Worm (Caenorhabditis elegans) whole organism, L4 larva: ENCODE measurements around the gene lst-6.

Experiments used
- F10B5.3 ChIP-seq: sonication (generic microtip); optimal IDR thresholded peaks from 2 replicates; lab custom pipeline; 2016; ENCODE audit warnings: mild to moderate bottlenecking, missing genetic modification characterization, missing compliant biosample characterization
- F26F4.8 ChIP-seq: fragments of 200-800 bp; sonication (Bioruptor generic); conservative IDR thresholded peaks from 2 replicates; pipeline ENCODE4 v1.3.6; 2022; ENCODE audit warnings: missing genetic modification characterization, missing compliant biosample characterization
- F44E2.7 ChIP-seq: fragments of 200-800 bp; sonication (Bioruptor generic); IDR thresholded peaks from 2 replicates; pipeline ENCODE4 v2.1.2; 2022; ENCODE audit warnings: missing genetic modification characterization, missing compliant biosample characterization
- R02D3.7 ChIP-seq: fragments of 150-350 bp; sonication (generic microtip); optimal IDR thresholded peaks from 3 replicates; lab custom pipeline; 2014; ENCODE audit warnings: missing biosample characterization, missing genetic modification characterization
- T26A8.4 ChIP-seq: fragments of 200-800 bp; sonication (Bioruptor generic); IDR thresholded peaks from 2 replicates; pipeline ENCODE4 v1.3.6; 2022; ENCODE audit warnings: missing genetic modification characterization, missing compliant biosample characterization
- Y5F2A.4 ChIP-seq: fragments of 200-800 bp; sonication (Bioruptor generic); optimal IDR thresholded peaks from 2 replicates; lab custom pipeline; 2018; ENCODE audit warnings: mild to moderate bottlenecking, missing genetic modification characterization, missing compliant biosample characterization
- Y75B8A.6 ChIP-seq: fragments of 200-800 bp; sonication (Bioruptor generic); IDR thresholded peaks from 2 replicates; pipeline ENCODE4 v1.3.6; 2022; ENCODE audit warnings: missing genetic modification reagents, missing genetic modification characterization, missing compliant biosample characterization
- aha-1 ChIP-seq: fragments of 150-350 bp; peaks from one replicate; lab custom pipeline; 2014; ENCODE audit warnings: missing biosample characterization, missing genetic modification characterization
- arid-1 ChIP-seq: fragments of 200-800 bp; sonication (Bioruptor generic); conservative IDR thresholded peaks from 2 replicates; pipeline ENCODE4 v1.3.6; 2022; ENCODE audit warnings: missing genetic modification reagents, missing genetic modification characterization, missing compliant biosample characterization
- ces-1 ChIP-seq: fragments of 150-350 bp; sonication (generic microtip); optimal IDR thresholded peaks from 4 replicates; lab custom pipeline; 2014; ENCODE audit warnings: missing biosample characterization, missing genetic modification reagents, missing genetic modification characterization
- cey-2 ChIP-seq: sonication (generic microtip); optimal IDR thresholded peaks from 3 replicates; lab custom pipeline; 2017; ENCODE audit warnings: missing genetic modification characterization, mild to moderate bottlenecking, missing compliant biosample characterization, antibody characterized with exemption, borderline replicate concordance; ENCODE audit not compliant: insufficient read depth
- daf-12 ChIP-seq: fragments of 150-350 bp; optimal IDR thresholded peaks from 2 replicates; lab custom pipeline; 2014; ENCODE audit warnings: missing biosample characterization, missing genetic modification reagents, missing genetic modification characterization
- daf-19 ChIP-seq: fragments of 200-800 bp; sonication (Bioruptor generic); conservative IDR thresholded peaks from 2 replicates; pipeline ENCODE4 v1.3.6; 2022; ENCODE audit warnings: missing genetic modification characterization, missing compliant biosample characterization
- dmd-6 ChIP-seq: fragments of 200-800 bp; sonication (Bioruptor generic); IDR thresholded peaks from 2 replicates; pipeline ENCODE4 v1.3.6; 2022; ENCODE audit warnings: missing genetic modification reagents, missing genetic modification characterization, missing compliant biosample characterization
- dmd-8 ChIP-seq: fragments of 200-800 bp; sonication (Bioruptor generic); IDR thresholded peaks from 2 replicates; pipeline ENCODE4 v1.3.6; 2022; ENCODE audit warnings: missing genetic modification characterization, missing compliant biosample characterization
- dmd-9 ChIP-seq: fragments of 200-800 bp; sonication (Bioruptor generic); IDR thresholded peaks from 2 replicates; pipeline ENCODE4 v1.3.6; 2022; ENCODE audit warnings: missing genetic modification reagents, missing genetic modification characterization, missing compliant biosample characterization
- dpl-1 ChIP-seq: fragments of 150-350 bp; optimal IDR thresholded peaks from 2 replicates; lab custom pipeline; 2014; ENCODE audit warnings: missing biosample characterization, missing genetic modification reagents, missing genetic modification characterization
- egl-43 ChIP-seq: fragments of 200-800 bp; sonication (Bioruptor generic); IDR thresholded peaks from 2 replicates; pipeline ENCODE4 v1.3.6; 2022; ENCODE audit warnings: missing genetic modification reagents, missing genetic modification characterization, missing compliant biosample characterization
- fkh-10 ChIP-seq: fragments of 150-350 bp; optimal IDR thresholded peaks from 2 replicates; lab custom pipeline; 2014; ENCODE audit warnings: missing biosample characterization, missing genetic modification reagents, missing genetic modification characterization
- fos-1 ChIP-seq: fragments of 150-350 bp; optimal IDR thresholded peaks from 2 replicates; lab custom pipeline; 2014; ENCODE audit warnings: missing biosample characterization, missing genetic modification characterization
- gei-8 ChIP-seq: fragments of 200-800 bp; sonication (Bioruptor generic); optimal IDR thresholded peaks from 2 replicates; lab custom pipeline; 2018; ENCODE audit warnings: mild to moderate bottlenecking, missing genetic modification characterization, missing compliant biosample characterization
- hif-1 ChIP-seq, 2 experiments: sonication (generic microtip); optimal IDR thresholded peaks; 2 replicates each; lab custom pipeline; 2016 to 2017; ENCODE audit warnings: missing compliant biosample characterization in 2 of 2, missing genetic modification characterization in 2 of 2, missing genetic modification reagents in 2 of 2, missing genotype in 2 of 2, mild to moderate bottlenecking in 1 of 2
- hlh-30 ChIP-seq: sonication (generic microtip); optimal IDR thresholded peaks from 2 replicates; lab custom pipeline; 2017; ENCODE audit warnings: antibody characterized with exemption, mild to moderate bottlenecking, missing genetic modification characterization, missing compliant biosample characterization; ENCODE audit not compliant: insufficient read depth
- hmg-1.1 ChIP-seq: fragments of 200-800 bp; sonication (Bioruptor generic); IDR thresholded peaks from 2 replicates; pipeline ENCODE4 v1.3.6; 2022; ENCODE audit warnings: missing genetic modification reagents, missing genetic modification characterization, missing compliant biosample characterization
- jun-1 ChIP-seq: fragments of 150-350 bp; optimal IDR thresholded peaks from 2 replicates; lab custom pipeline; 2014; ENCODE audit warnings: missing biosample characterization, missing genetic modification reagents, missing genetic modification characterization
- lin-29 ChIP-seq: fragments of 200-800 bp; sonication (Bioruptor generic); IDR thresholded peaks from 2 replicates; pipeline ENCODE4 v1.3.6; 2022; ENCODE audit warnings: missing genetic modification reagents, missing genetic modification characterization, missing compliant biosample characterization
- madf-9 ChIP-seq: fragments of 200-800 bp; sonication (Bioruptor generic); conservative IDR thresholded peaks from 2 replicates; pipeline ENCODE4 v1.3.6; 2022; ENCODE audit warnings: missing genetic modification reagents, missing genetic modification characterization, missing compliant biosample characterization
- mep-1 ChIP-seq: fragments of 150-350 bp; sonication (generic microtip); optimal IDR thresholded peaks from 3 replicates; lab custom pipeline; 2014; ENCODE audit warnings: missing biosample characterization, missing genetic modification characterization
- mes-2 ChIP-seq: sonication (generic microtip); optimal IDR thresholded peaks from 2 replicates; lab custom pipeline; 2016; ENCODE audit warnings: missing genotype, mild to moderate bottlenecking, missing genetic modification characterization, missing compliant biosample characterization; ENCODE audit not compliant: poor library complexity, severe bottlenecking
- mxl-2 ChIP-seq: fragments of 200-800 bp; sonication (Bioruptor generic); conservative IDR thresholded peaks from 2 replicates; pipeline ENCODE4 v1.3.6; 2022; ENCODE audit warnings: missing genetic modification reagents, missing genetic modification characterization, missing compliant biosample characterization
- mxl-3 ChIP-seq: fragments of 200-800 bp; sonication (Bioruptor generic); optimal IDR thresholded peaks from 2 replicates; lab custom pipeline; 2018; ENCODE audit warnings: mild to moderate bottlenecking, missing genetic modification characterization, missing compliant biosample characterization
- nhr-41 ChIP-seq: fragments of 200-800 bp; sonication (Bioruptor generic); IDR thresholded peaks from 2 replicates; pipeline ENCODE4 v1.3.6; 2022; ENCODE audit warnings: missing genetic modification reagents, missing genetic modification characterization, missing compliant biosample characterization
- nhr-48 ChIP-seq: sonication (generic microtip); optimal IDR thresholded peaks from 2 replicates; lab custom pipeline; 2016; ENCODE audit warnings: mild to moderate bottlenecking, missing genetic modification characterization, missing compliant biosample characterization
- nhr-6 ChIP-seq: fragments of 150-350 bp; optimal IDR thresholded peaks from 2 replicates; lab custom pipeline; 2014; ENCODE audit warnings: missing biosample characterization, missing genetic modification characterization
- nhr-76 ChIP-seq: fragments of 150-350 bp; optimal IDR thresholded peaks from 2 replicates; lab custom pipeline; 2014; ENCODE audit warnings: missing biosample characterization, missing genetic modification characterization
- nhr-77 ChIP-seq: fragments of 150-350 bp; optimal IDR thresholded peaks from 2 replicates; lab custom pipeline; 2014; ENCODE audit warnings: missing biosample characterization, missing genetic modification characterization
- php-3 ChIP-seq: fragments of 200-800 bp; sonication (Bioruptor generic); IDR thresholded peaks from 2 replicates; pipeline ENCODE4 v1.3.6; 2022; ENCODE audit warnings: missing genetic modification reagents, missing genetic modification characterization, missing compliant biosample characterization
- pqm-1 ChIP-seq: sonication (generic microtip); optimal IDR thresholded peaks from 2 replicates; lab custom pipeline; 2017; ENCODE audit warnings: missing biosample characterization, missing genetic modification characterization
- rbr-2 ChIP-seq: sonication (generic microtip); optimal IDR thresholded peaks from 2 replicates; lab custom pipeline; 2016; ENCODE audit warnings: missing genotype, missing genetic modification characterization, missing compliant biosample characterization
- set-16 ChIP-seq: fragments of 200-800 bp; sonication (Bioruptor generic); IDR thresholded peaks from 2 replicates; pipeline ENCODE4 v1.3.6; 2022; ENCODE audit warnings: missing genetic modification reagents, missing genetic modification characterization, missing compliant biosample characterization
- snpc-1.2 ChIP-seq: fragments of 200-800 bp; sonication (Bioruptor generic); IDR thresholded peaks from 2 replicates; pipeline ENCODE4 v1.3.6; 2022; ENCODE audit warnings: missing genetic modification reagents, missing genetic modification characterization, missing compliant biosample characterization
- spr-1 ChIP-seq: sonication (generic microtip); optimal IDR thresholded peaks from 2 replicates; lab custom pipeline; 2016; ENCODE audit warnings: mild to moderate bottlenecking, missing genetic modification characterization, missing compliant biosample characterization
- spr-3 ChIP-seq: fragments of 200-800 bp; sonication (Bioruptor generic); optimal IDR thresholded peaks from 2 replicates; lab custom pipeline; 2018; ENCODE audit warnings: mild to moderate bottlenecking, missing genetic modification characterization, missing compliant biosample characterization
- unc-130 ChIP-seq: sonication (generic microtip); optimal IDR thresholded peaks from 2 replicates; lab custom pipeline; 2016; ENCODE audit warnings: missing genetic modification reagents, missing genetic modification characterization, missing compliant biosample characterization
- unc-62 ChIP-seq, 3 experiments: fragments of 150-350 bp in 1 of 3; sonication (generic microtip); optimal IDR thresholded peaks in 2 of 3; peaks in 1 of 3; 1 replicate in 1 of 3; 2 replicates in 2 of 3; lab custom pipeline; 2014 to 2017; ENCODE audit warnings: missing biosample characterization in 3 of 3, missing genetic modification characterization in 3 of 3, missing genetic modification reagents in 3 of 3, missing genotype in 1 of 3
- zfp-2 ChIP-seq: sonication (generic microtip); optimal IDR thresholded peaks from 2 replicates; lab custom pipeline; 2016; ENCODE audit warnings: mild to moderate bottlenecking, missing genetic modification characterization, missing compliant biosample characterization
- zfp-3 ChIP-seq: fragments of 200-800 bp; sonication (Bioruptor generic); conservative IDR thresholded peaks from 2 replicates; pipeline ENCODE4 v1.3.6; 2022; ENCODE audit warnings: missing genetic modification reagents, missing genetic modification characterization, missing compliant biosample characterization

Gene lst-6

ce11 chrII:7001405-7001804 lies 20.9 kb downstream of the lst-6 start (continued):
- TF ChIP-seq lin-29 (GFP tag; lab: Robert Waterston, UW) (0 out of 2 replicates have a peak, but pooled peaks have one; percentile 45), mxl-3 (peak; percentile 22), madf-9 (peak; percentile 86), mes-2 (peak; percentile 49), T26A8.4 (GFP tag; lab: Robert Waterston, UW) (peak; percentile 74), hmg-1.1 (GFP tag; lab: Robert Waterston, UW) (peak; percentile 72), dmd-8 (GFP tag; lab: Robert Waterston, UW) (peak; percentile 98), mxl-2 (GFP tag; lab: Robert Waterston, UW) (peak; percentile 75; the same call in 1 of the 2 replicates), F44E2.7 (GFP tag; lab: Robert Waterston, UW) (peak; percentile 96), set-16 (GFP tag; lab: Robert Waterston, UW) (peak; percentile 53; the same call in 1 of the 2 replicates), egl-43 (peak; percentile 97), gei-8 (GFP tag; lab: Kevin White, UChicago) (peak; percentile 9), dmd-9 (GFP tag; lab: Robert Waterston, UW) (peak; percentile 87), aha-1 (tag; lab: Kevin White, UChicago) (peak; percentile 29), nhr-48 (peak; percentile 10), php-3 (GFP tag; lab: Robert Waterston, UW) (peak; percentile 70), daf-19 (peak; percentile 83), spr-3 (peak; percentile 67), arid-1 (GFP tag; lab: Robert Waterston, UW) (peak; percentile 90), Y75B8A.6 (GFP tag; lab: Robert Waterston, UW) (0 out of 2 replicates have a peak, but pooled peaks have one; percentile 63), nhr-41 (GFP tag; lab: Robert Waterston, UW) (peak; percentile 88; the same call in 1 of the 2 replicates), rbr-2 (tag; lab: Kevin White, UChicago) (peak; percentile 42)

DNA sequence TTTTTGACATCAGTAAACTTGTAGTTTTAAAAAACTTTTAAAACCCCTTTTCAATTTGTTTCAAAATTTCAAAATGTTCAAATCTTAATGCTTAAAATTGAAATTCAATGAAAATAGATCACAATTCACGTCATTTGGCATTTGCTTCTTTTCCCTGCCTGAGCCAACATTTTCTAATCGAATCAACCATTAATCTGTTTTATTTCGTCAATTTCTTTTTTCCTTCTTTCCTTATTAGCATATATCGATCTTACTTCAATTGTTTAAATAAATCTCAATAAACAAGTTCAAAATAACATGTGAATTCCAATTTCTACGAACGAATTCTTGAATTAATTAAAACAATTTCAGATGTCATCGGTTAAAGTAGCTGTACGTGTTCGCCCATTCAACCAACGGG lies 26.7 kb downstream of the lst-6 start:
- no peak for TF ChIP-seq zfp-3 (GFP tag; lab: Robert Waterston, UW)
- TF ChIP-seq ces-1 = peak; percentile 1
- no peak for TF ChIP-seq cey-2 (tag; lab: Kevin White, UChicago)

- no peak for TF ChIP-seq F26F4.8 (GFP tag; lab: Robert Waterston, UW)
- no peak for TF ChIP-seq arid-1 (GFP tag; lab: Robert Waterston, UW)
- no peak for TF ChIP-seq nhr-77 (tag; lab: Kevin White, UChicago)
- TF ChIP-seq F10B5.3 (tag; lab: Kevin White, UChicago) = no peak
- TF ChIP-seq fkh-10 (GFP tag; lab: Kevin White, UChicago) = peak; percentile 34
- no peak for TF ChIP-seq gei-8 (GFP tag; lab: Kevin White, UChicago)
- no peak for TF ChIP-seq dmd-8 (GFP tag; lab: Robert Waterston, UW)
- peak; percentile 24 for TF ChIP-seq mep-1 (tag; lab: Kevin White, UChicago)
- no peak for TF ChIP-seq daf-12 (tag; lab: Kevin White, UChicago)
- peak in 1 of 2 experiments; percentile 63 for TF ChIP-seq unc-62 (GFP tag; optimal IDR thresholded peaks at IDR 0.05 in 1 of 2; lab: Kevin White, UChicago)
- no peak for TF ChIP-seq unc-62 (tag; optimal IDR thresholded peaks at IDR 0.05; lab: Kevin White, UChicago)
- no peak for TF ChIP-seq T26A8.4 (GFP tag; lab: Robert Waterston, UW)
- TF ChIP-seq nhr-48 = no peak
- no peak for TF ChIP-seq jun-1 (tag; lab: Kevin White, UChicago)
- TF ChIP-seq R02D3.7 (tag; lab: Kevin White, UChicago) = no peak
- no peak for TF ChIP-seq aha-1 (tag; lab: Kevin White, UChicago)
- peak; percentile 14 for TF ChIP-seq hlh-30 (tag; lab: Kevin White, UChicago)
- no peak for TF ChIP-seq hif-1 (tag; optimal IDR thresholded peaks at IDR 0.05; lab: Kevin White, UChicago)
- no peak for TF ChIP-seq unc-130
- peak; percentile 29 for TF ChIP-seq rbr-2 (tag; lab: Kevin White, UChicago)
- TF ChIP-seq Y5F2A.4 (GFP tag; lab: Kevin White, UChicago) = no peak
- TF ChIP-seq nhr-6 = no peak
- TF ChIP-seq spr-1 (tag; lab: Kevin White, UChicago) = no peak
- TF ChIP-seq pqm-1 (tag; lab: Kevin White, UChicago) = no peak
- no peak for TF ChIP-seq dpl-1 (GFP tag; lab: Kevin White, UChicago)
- TF ChIP-seq dmd-6 (GFP tag; lab: Robert Waterston, UW) = no peak
- TF ChIP-seq fos-1 (tag; lab: Kevin White, UChicago) = no peak
- TF ChIP-seq mxl-2 (GFP tag; lab: Robert Waterston, UW) = no peak
- no peak for TF ChIP-seq nhr-76 (tag; lab: Kevin White, UChicago)
- TF ChIP-seq snpc-1.2 (GFP tag; lab: Robert Waterston, UW) = no peak
- no peak for TF ChIP-seq zfp-2 (tag; lab: Kevin White, UChicago)
These were observed 27.6 kb downstream of the lst-6 start, which contains the start of gene unc-104 for ce11 chrII:6994677-6995076. unc-104 (plus strand) TSS chrII:6994987.
